Fruit fly (Drosophila melanogaster): ENCODE measurements around the gene FASN1.
A peak's percentile ranks its signal among the peaks of the same experiment; 100 is the strongest.

FASN1 gene

dm6 chr2L:3034969-3035368 lies 21.4 kb upstream of the FASN1 start, which contains the start of gene CG17258:
Gene CG17258, minus strand, starts transcription at chr2L:3035348.
- TF ChIP-seq Mio (GFP tag; optimal IDR thresholded peaks at IDR 0.05) (no peak), Hr83 (GFP tag; optimal IDR thresholded peaks at IDR 0.05; ENCODE audit: poor library complexity, severe bottlenecking) (no peak), sage (GFP tag; optimal IDR thresholded peaks at IDR 0.05) (no peak), Abd-B (GFP tag; optimal IDR thresholded peaks at IDR 0.05) (no peak), rgr (GFP tag; optimal IDR thresholded peaks at IDR 0.05) (no peak), brk (GFP tag; optimal IDR thresholded peaks at IDR 0.05) (no peak), foxo (GFP tag; optimal IDR thresholded peaks at IDR 0.05) (no peak), GATAd (GFP tag; optimal IDR thresholded peaks at IDR 0.05) (no peak), Hr78 (GFP tag; optimal IDR thresholded peaks at IDR 0.05) (no peak), h (GFP tag; optimal IDR thresholded peaks at IDR 0.05) (no peak), usp (GFP tag; optimal IDR thresholded peaks at IDR 0.05) (no peak), dmrt93B (GFP tag; optimal IDR thresholded peaks at IDR 0.05) (no peak), OdsH (GFP tag; optimal IDR thresholded peaks at IDR 0.05) (no peak), N (GFP tag; optimal IDR thresholded peaks at IDR 0.05) (no peak)

dm6 chr2L:3037153-3037579 lies 19.2 kb upstream of the FASN1 start, which contains the start of the genes CG17260 and SerRS:
Gene CG17260, plus strand, starts transcription at chr2L:3037230.
Gene SerRS, minus strand, starts transcription at chr2L:3037403.
- TF ChIP-seq CG9705 (GFP tag; optimal IDR thresholded peaks at IDR 0.05) = peak; percentile 81
- peak; percentile 28 to 98 for TF ChIP-seq foxo (GFP tag; optimal IDR thresholded peaks at IDR 0.05)
- peak; percentile 94 for TF ChIP-seq OdsH (GFP tag; optimal IDR thresholded peaks at IDR 0.05)
- TF ChIP-seq psq (GFP tag; optimal IDR thresholded peaks at IDR 0.05) = peak; percentile 93
- TF ChIP-seq fru (GFP tag; optimal IDR thresholded peaks at IDR 0.05) = peak; percentile 95
- TF ChIP-seq Sp1 (GFP tag; optimal IDR thresholded peaks at IDR 0.05) = peak; percentile 88
- TF ChIP-seq Abd-B (GFP tag; optimal IDR thresholded peaks at IDR 0.05) = no peak
- peak; percentile 72 for TF ChIP-seq sage (GFP tag; optimal IDR thresholded peaks at IDR 0.05)
- no peak for TF ChIP-seq tai (GFP tag; optimal IDR thresholded peaks at IDR 0.05)
- peak; percentile 90 for TF ChIP-seq GATAd (GFP tag; optimal IDR thresholded peaks at IDR 0.05)
- TF ChIP-seq HLH106 (tag; optimal IDR thresholded peaks at IDR 0.05) = peak; percentile 94
- TF ChIP-seq rgr (GFP tag; optimal IDR thresholded peaks at IDR 0.05) = peak; percentile 95
- peak; percentile 97 for TF ChIP-seq h (GFP tag; optimal IDR thresholded peaks at IDR 0.05)
- peak; percentile 81 for TF ChIP-seq CG32264 (GFP tag; optimal IDR thresholded peaks at IDR 0.05)
- no peak for TF ChIP-seq dl (GFP tag; optimal IDR thresholded peaks at IDR 0.05; ENCODE audit: insufficient read depth in 1 of 2, partially characterized antibody in 2 of 2)
- no peak for TF ChIP-seq Rel (GFP tag; optimal IDR thresholded peaks at IDR 0.05)
- TF ChIP-seq Rel (tag; optimal IDR thresholded peaks at IDR 0.05) = peak; percentile 68
- TF ChIP-seq sv (GFP tag; optimal IDR thresholded peaks at IDR 0.05) = peak; percentile 81
- TF ChIP-seq dsf (GFP tag; optimal IDR thresholded peaks at IDR 0.05; ENCODE audit: borderline replicate concordance) = peak; percentile 90
- TF ChIP-seq Mio (GFP tag; optimal IDR thresholded peaks at IDR 0.05) = peak; percentile 59
- TF ChIP-seq jim (GFP tag; optimal IDR thresholded peaks at IDR 0.05) = no peak
- TF ChIP-seq br (GFP tag; optimal IDR thresholded peaks at IDR 0.05) = peak; percentile 96
- no peak for TF ChIP-seq woc (GFP tag; optimal IDR thresholded peaks at IDR 0.05)
- TF ChIP-seq ey (GFP tag; optimal IDR thresholded peaks at IDR 0.05) = peak; percentile 94
- TF ChIP-seq Vsx2 (GFP tag; optimal IDR thresholded peaks at IDR 0.05; ENCODE audit: partially characterized antibody) = no peak
- TF ChIP-seq pan (optimal IDR thresholded peaks at IDR 0.05) = no peak
- no peak for TF ChIP-seq brk (GFP tag; optimal IDR thresholded peaks at IDR 0.05)
- TF ChIP-seq Myc (optimal IDR thresholded peaks at IDR 0.05) = peak; percentile 49
- peak; percentile 89 for TF ChIP-seq dmrt93B (GFP tag; optimal IDR thresholded peaks at IDR 0.05)
- no peak for TF ChIP-seq Dfd (GFP tag; optimal IDR thresholded peaks at IDR 0.05)
- no peak for TF ChIP-seq N (GFP tag; optimal IDR thresholded peaks at IDR 0.05)

dm6 chr2L:3039774-3040173 lies 16.6 kb upstream of the FASN1 start, which contains the start of the genes cnir and CG17221:
Gene cnir, minus strand, starts transcription at chr2L:3039812.
Gene CG17221, plus strand, starts transcription at chr2L:3039976.
- TF ChIP-seq Abd-B (GFP tag; optimal IDR thresholded peaks at IDR 0.05) (no peak), tai (GFP tag; optimal IDR thresholded peaks at IDR 0.05) (no peak), sage (GFP tag; optimal IDR thresholded peaks at IDR 0.05) (peak; percentile 59), Jra (GFP tag; optimal IDR thresholded peaks at IDR 0.05) (peak; percentile 86), pan (optimal IDR thresholded peaks at IDR 0.05) (no peak), N (GFP tag; optimal IDR thresholded peaks at IDR 0.05) (no peak), sv (GFP tag; optimal IDR thresholded peaks at IDR 0.05) (peak; percentile 45), usp (GFP tag; optimal IDR thresholded peaks at IDR 0.05) (no peak), Hnf4 (GFP tag; optimal IDR thresholded peaks at IDR 0.05) (peak; percentile 91), Dif (GFP tag; optimal IDR thresholded peaks at IDR 0.05; ENCODE audit: partially characterized antibody) (no peak), lola (GFP tag; optimal IDR thresholded peaks at IDR 0.05) (no peak), ey (GFP tag; optimal IDR thresholded peaks at IDR 0.05) (peak; percentile 73), GATAd (GFP tag; optimal IDR thresholded peaks at IDR 0.05) (peak; percentile 52), CrebA (GFP tag; optimal IDR thresholded peaks at IDR 0.05; ENCODE audit: borderline replicate concordance) (no peak), fru (GFP tag; optimal IDR thresholded peaks at IDR 0.05) (peak; percentile 70), CG32264 (GFP tag; optimal IDR thresholded peaks at IDR 0.05) (peak; percentile 60), Mio (GFP tag; optimal IDR thresholded peaks at IDR 0.05) (no peak), br (GFP tag; optimal IDR thresholded peaks at IDR 0.05) (peak; percentile 76), Rel (GFP tag; optimal IDR thresholded peaks at IDR 0.05) (no peak), Rel (tag; optimal IDR thresholded peaks at IDR 0.05) (peak; percentile 39), Vsx2 (GFP tag; optimal IDR thresholded peaks at IDR 0.05; ENCODE audit: partially characterized antibody) (no peak), Hr83 (GFP tag; optimal IDR thresholded peaks at IDR 0.05; ENCODE audit: poor library complexity, severe bottlenecking) (peak; percentile 84), rgr (GFP tag; optimal IDR thresholded peaks at IDR 0.05) (peak; percentile 80), OdsH (GFP tag; optimal IDR thresholded peaks at IDR 0.05) (peak; percentile 69), CG9705 (GFP tag; optimal IDR thresholded peaks at IDR 0.05) (peak; percentile 66), Sp1 (GFP tag; optimal IDR thresholded peaks at IDR 0.05) (peak; percentile 66), woc (GFP tag; optimal IDR thresholded peaks at IDR 0.05) (peak; percentile 41), HLH106 (tag; optimal IDR thresholded peaks at IDR 0.05) (peak; percentile 69), jim (GFP tag; optimal IDR thresholded peaks at IDR 0.05) (no peak), foxo (GFP tag; optimal IDR thresholded peaks at IDR 0.05) (peak in 1 of 2 experiments; percentile 82), Hr78 (GFP tag; optimal IDR thresholded peaks at IDR 0.05) (no peak), Myc (optimal IDR thresholded peaks at IDR 0.05) (peak; percentile 31), psq (GFP tag; optimal IDR thresholded peaks at IDR 0.05) (peak; percentile 64), dsf (GFP tag; optimal IDR thresholded peaks at IDR 0.05; ENCODE audit: borderline replicate concordance) (peak; percentile 87), dl (GFP tag; optimal IDR thresholded peaks at IDR 0.05; ENCODE audit: insufficient read depth in 1 of 2, partially characterized antibody in 2 of 2) (no peak), dmrt93B (GFP tag; optimal IDR thresholded peaks at IDR 0.05) (no peak), brk (GFP tag; optimal IDR thresholded peaks at IDR 0.05) (no peak)
